Fruit fly (Drosophila melanogaster) whole organism, wandering third instar larva: ENCODE measurements around the gene Hs3st-B.

Experiments used
- CrebA ChIP-seq: fragments of 200-800 bp; sonication (Bioruptor generic); optimal IDR thresholded peaks from 2 replicates; lab custom pipeline; 2016; ENCODE audit warnings: missing biosample characterization, mild to moderate bottlenecking, missing genetic modification characterization, borderline replicate concordance
- Dfd ChIP-seq: fragments of >200 bp; optimal IDR thresholded peaks from 2 replicates; lab custom pipeline; 2017; ENCODE audit warnings: missing biosample characterization, missing genetic modification characterization
- GATAd ChIP-seq: sonication (Bioruptor generic); optimal IDR thresholded peaks from 2 replicates; lab custom pipeline; 2016; ENCODE audit warnings: missing biosample characterization, missing genetic modification characterization
- Myc ChIP-seq: fragments of >200 bp; optimal IDR thresholded peaks from 2 replicates; lab custom pipeline; 2017
- dmrt93B ChIP-seq: fragments of 200-800 bp; sonication (Bioruptor generic); optimal IDR thresholded peaks from 2 replicates; lab custom pipeline; 2018; ENCODE audit warnings: missing biosample characterization, mild to moderate bottlenecking, missing genetic modification characterization
- foxo ChIP-seq, 2 experiments: fragments of 200-800 bp; sonication (Bioruptor generic); optimal IDR thresholded peaks; 2 replicates in 1 of 2; 3 replicates in 1 of 2; lab custom pipeline; 2016 to 2017; ENCODE audit warnings: missing biosample characterization in 2 of 2, missing genetic modification characterization in 2 of 2
- h ChIP-seq: fragments of 200-800 bp; sonication (Bioruptor generic); optimal IDR thresholded peaks from 3 replicates; lab custom pipeline; 2016; ENCODE audit warnings: missing biosample characterization, mild to moderate bottlenecking, missing genetic modification characterization
- pan ChIP-seq: fragments of >200 bp; optimal IDR thresholded peaks from 2 replicates; lab custom pipeline; 2017
- psq ChIP-seq: fragments of 200-800 bp; sonication (Bioruptor generic); optimal IDR thresholded peaks from 3 replicates; lab custom pipeline; 2017; ENCODE audit warnings: missing biosample characterization, mild to moderate bottlenecking, missing genetic modification characterization, moderate library complexity
- usp ChIP-seq: fragments of >200 bp; optimal IDR thresholded peaks from 2 replicates; lab custom pipeline; 2017; ENCODE audit warnings: missing biosample characterization, missing genetic modification characterization

DNA sequence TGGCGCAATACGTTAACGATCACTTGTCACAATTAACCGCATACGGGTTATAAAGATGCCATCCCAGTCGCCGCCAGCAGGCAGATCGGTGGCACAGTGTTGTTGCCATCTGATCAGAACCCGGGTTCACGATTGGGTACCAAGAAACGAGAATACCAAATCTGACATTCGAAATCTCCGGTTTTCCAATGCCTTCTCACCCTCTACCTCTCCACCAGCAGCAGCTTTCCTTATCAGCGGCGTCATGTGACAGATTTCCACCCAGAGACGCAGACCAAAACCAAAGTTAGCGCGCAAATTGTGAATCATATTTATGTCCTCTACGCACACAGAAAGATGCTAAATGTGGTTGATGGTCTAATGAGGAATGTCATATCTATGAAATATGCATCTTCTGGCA is 9.8 kb upstream of the Hs3st-B start:
- TF ChIP-seq foxo (GFP tag; optimal IDR thresholded peaks at IDR 0.05; lab: Kevin White, UChicago) (no peak), dmrt93B (GFP tag; lab: Kevin White, UChicago) (no peak), GATAd (GFP tag; lab: Kevin White, UChicago) (no peak), psq (no peak), h (GFP tag; lab: Kevin White, UChicago) (no peak), Myc (lab: Kevin White, UChicago) (no peak), CrebA (GFP tag; lab: Kevin White, UChicago) (no peak), Dfd (GFP tag; lab: Kevin White, UChicago) (no peak), pan (lab: Kevin White, UChicago) (no peak), usp (GFP tag; lab: Kevin White, UChicago) (no peak)
